Worm (Caenorhabditis elegans): Measurements from ENCODE around the gene ech-6.

Gene ech-6

DNA sequence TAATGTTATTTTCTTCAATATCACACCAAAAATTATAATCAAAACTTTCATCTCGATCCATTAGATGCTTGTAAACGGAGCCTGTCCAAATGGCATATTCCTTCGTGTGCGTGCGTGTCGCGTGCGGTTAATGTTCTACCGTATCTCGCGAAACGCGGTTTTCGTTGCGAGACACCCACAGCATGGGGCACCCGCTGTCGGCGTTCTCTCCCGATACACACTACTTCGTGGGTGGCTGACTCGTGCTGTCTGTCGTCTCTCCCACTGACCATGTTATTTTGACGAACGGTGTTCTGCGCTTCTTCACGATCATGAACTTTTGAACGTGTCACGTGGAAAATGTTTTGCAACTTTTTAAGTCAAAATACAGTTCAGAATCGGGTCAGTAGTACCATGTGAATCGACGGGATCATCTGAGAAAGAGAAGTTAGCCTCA is 12.8 kb upstream of the ech-6 start (continued):
- TF ChIP-seq C08G9.2 (tag; optimal IDR thresholded peaks at IDR 0.05) (peak; percentile 57), pha-4 (tag; optimal IDR thresholded peaks at IDR 0.05) (no peak), K09A11.1 (tag; optimal IDR thresholded peaks at IDR 0.05; ENCODE audit: insufficient read depth) (peak; percentile 36), sox-2 (GFP tag; IDR thresholded peaks at IDR 0.05) (peak; percentile 61), ceh-31 (tag; optimal IDR thresholded peaks at IDR 0.05) (peak; percentile 88), ceh-30 (tag; optimal IDR thresholded peaks at IDR 0.05) (peak; percentile 82), che-1 (tag; optimal IDR thresholded peaks at IDR 0.05) (peak; percentile 56), pha-2 (tag; optimal IDR thresholded peaks at IDR 0.05) (peak; percentile 79), zip-5 (tag; optimal IDR thresholded peaks at IDR 0.05) (peak; percentile 9), hlh-30 (tag; optimal IDR thresholded peaks at IDR 0.05; ENCODE audit: insufficient read depth) (peak; percentile 96), lim-6 (tag; optimal IDR thresholded peaks at IDR 0.05) (no peak), ceh-19 (GFP tag; optimal IDR thresholded peaks at IDR 0.05) (peak; percentile 76), elt-2 (tag; optimal IDR thresholded peaks at IDR 0.05) (peak; percentile 78), T23F11.4 (GFP tag; optimal IDR thresholded peaks at IDR 0.05) (peak; percentile 74), fkh-6 (tag; optimal IDR thresholded peaks at IDR 0.05) (peak; percentile 20), ceh-2 (tag; optimal IDR thresholded peaks at IDR 0.05) (peak; percentile 51), pax-1 (tag; optimal IDR thresholded peaks at IDR 0.05) (peak; percentile 56), Y22D7AL.16 (tag; optimal IDR thresholded peaks at IDR 0.05) (peak; percentile 51), hlh-15 (tag; optimal IDR thresholded peaks at IDR 0.05) (no peak), hlh-13 (GFP tag; optimal IDR thresholded peaks at IDR 0.05) (no peak), sdc-2 (tag; optimal IDR thresholded peaks at IDR 0.05) (peak; percentile 45), dmd-4 (tag; optimal IDR thresholded peaks at IDR 0.05; ENCODE audit: borderline replicate concordance) (peak; percentile 79), F13H6.1 (tag; optimal IDR thresholded peaks at IDR 0.05) (peak; percentile 89), ceh-6 (GFP tag; optimal IDR thresholded peaks at IDR 0.05) (peak; percentile 79), gmeb-2 (tag; optimal IDR thresholded peaks at IDR 0.05) (peak; percentile 65), unc-3 (GFP tag; conservative IDR thresholded peaks at IDR 0.05) (peak; percentile 68), unc-3 (tag; optimal IDR thresholded peaks at IDR 0.05) (peak; percentile 39), madf-2 (tag; optimal IDR thresholded peaks at IDR 0.05) (peak; percentile 76), sox-4 (tag; optimal IDR thresholded peaks at IDR 0.05) (peak; percentile 72), npax-4 (tag; optimal IDR thresholded peaks at IDR 0.05) (no peak), ahr-1 (tag; optimal IDR thresholded peaks at IDR 0.05) (peak; percentile 8), ceh-24 (tag; optimal IDR thresholded peaks at IDR 0.05) (no peak), mec-3 (tag; optimal IDR thresholded peaks at IDR 0.05; ENCODE audit: borderline replicate concordance) (no peak), nhr-11 (tag; optimal IDR thresholded peaks at IDR 0.05) (no peak), lin-11 (tag; optimal IDR thresholded peaks at IDR 0.05) (peak; percentile 31), pqm-1 (tag; optimal IDR thresholded peaks at IDR 0.05) (peak; percentile 57), ttx-3 (tag; optimal IDR thresholded peaks at IDR 0.05) (peak; percentile 22), fkh-10 (GFP tag; optimal IDR thresholded peaks at IDR 0.05) (no peak), nfya-1 (tag; optimal IDR thresholded peaks at IDR 0.05) (peak; percentile 99), eyg-1 (tag; optimal IDR thresholded peaks at IDR 0.05) (peak; percentile 52), pros-1 (tag; optimal IDR thresholded peaks at IDR 0.05) (peak; percentile 92), tbx-2 (tag; optimal IDR thresholded peaks at IDR 0.05) (peak; percentile 92), dve-1 (tag; optimal IDR thresholded peaks at IDR 0.05) (peak; percentile 90), ceh-34 (tag; optimal IDR thresholded peaks at IDR 0.05) (peak; percentile 93), K02D7.2 (tag; optimal IDR thresholded peaks at IDR 0.05) (peak; percentile 29), ceh-9 (tag; optimal IDR thresholded peaks at IDR 0.05) (no peak)
